Fruit fly (Drosophila melanogaster) whole organism, embryonic: ENCODE results near the gene CG3702.
A peak's percentile ranks its signal among the peaks of the same experiment; 100 is the strongest.

Experiments
- Ada2b ChIP-seq: fragments of 200-800 bp; sonication (Bioruptor generic); IDR thresholded peaks from 2 replicates; pipeline ENCODE4 v1.3.6; 2022; ENCODE audit warnings: missing biosample characterization, missing genetic modification characterization
- CG10209 ChIP-seq: fragments of 200-800 bp; sonication (Bioruptor generic); optimal IDR thresholded peaks from 3 replicates; lab custom pipeline; 2017; ENCODE audit warnings: missing biosample characterization, mild to moderate bottlenecking, missing genetic modification characterization, missing genetic modification reagents
- CG11085 ChIP-seq: fragments of 200-800 bp; sonication (Bioruptor generic); IDR thresholded peaks from 2 replicates; pipeline ENCODE4 v1.3.6; 2022; ENCODE audit warnings: missing biosample characterization, missing genetic modification characterization
- CG12769 ChIP-seq: fragments of 200-800 bp; sonication (Bioruptor generic); optimal IDR thresholded peaks from 2 replicates; lab custom pipeline; 2019; ENCODE audit warnings: missing biosample characterization, mild to moderate bottlenecking, missing genetic modification characterization, moderate library complexity
- CG13894 ChIP-seq: fragments of 200-800 bp; sonication (Bioruptor generic); optimal IDR thresholded peaks from 3 replicates; lab custom pipeline; 2018; ENCODE audit warnings: missing biosample characterization, mild to moderate bottlenecking, missing genetic modification characterization, moderate library complexity
- CG14441 ChIP-seq: fragments of 200-800 bp; sonication (Bioruptor generic); IDR thresholded peaks from 2 replicates; pipeline ENCODE4 v1.3.6; 2022; ENCODE audit warnings: missing biosample characterization, missing genetic modification characterization
- CG15269 ChIP-seq: fragments of 200-800 bp; sonication (Bioruptor generic); optimal IDR thresholded peaks from 2 replicates; lab custom pipeline; 2018; ENCODE audit warnings: missing biosample characterization, mild to moderate bottlenecking, missing genetic modification characterization, moderate library complexity
- CG18599 ChIP-seq: fragments of 200-800 bp; sonication (Bioruptor generic); optimal IDR thresholded peaks from 3 replicates; lab custom pipeline; 2017; ENCODE audit warnings: missing biosample characterization, missing genetic modification characterization, mild to moderate bottlenecking, moderate library complexity, missing genetic modification reagents
- CG2120 ChIP-seq: fragments of 200-800 bp; sonication (Bioruptor generic); optimal IDR thresholded peaks from 3 replicates; lab custom pipeline; 2016; ENCODE audit warnings: missing biosample characterization, missing genetic modification characterization
- CG2202 ChIP-seq: fragments of 200-800 bp; sonication (Bioruptor generic); optimal IDR thresholded peaks from 2 replicates; lab custom pipeline; 2018; ENCODE audit warnings: missing biosample characterization, mild to moderate bottlenecking, missing genetic modification characterization
- CG2889 ChIP-seq: fragments of 200-800 bp; sonication (Bioruptor generic); IDR thresholded peaks from 3 replicates; pipeline ENCODE4 v1.3.6; 2022; ENCODE audit warnings: missing biosample characterization, missing genetic modification characterization
- CG31224 ChIP-seq: fragments of 200-800 bp; sonication (Bioruptor generic); IDR thresholded peaks from 2 replicates; pipeline ENCODE4 v1.3.6; 2022; ENCODE audit warnings: missing biosample characterization, missing genetic modification characterization
- CG33557 ChIP-seq: fragments of 200-800 bp; sonication (Bioruptor generic); optimal IDR thresholded peaks from 2 replicates; lab custom pipeline; 2019; ENCODE audit warnings: missing biosample characterization, mild to moderate bottlenecking, missing genetic modification characterization, moderate library complexity
- CG3726 ChIP-seq: fragments of 200-800 bp; sonication (Bioruptor generic); IDR thresholded peaks from 3 replicates; pipeline ENCODE4, ENCODE4 v1.3.6; 2022; ENCODE audit warnings: missing biosample characterization, missing genetic modification characterization
- CG3847 ChIP-seq: fragments of 200-800 bp; sonication (Bioruptor generic); IDR thresholded peaks from 2 replicates; pipeline ENCODE4 v1.3.6; 2022; ENCODE audit warnings: missing biosample characterization, missing genetic modification characterization
- CG43689 ChIP-seq: fragments of 200-800 bp; sonication (Bioruptor generic); IDR thresholded peaks from 2 replicates; pipeline ENCODE4 v1.3.6; 2022; ENCODE audit warnings: missing biosample characterization, missing genetic modification characterization
- D19B ChIP-seq: fragments of 200-800 bp; sonication (Bioruptor generic); optimal IDR thresholded peaks from 2 replicates; lab custom pipeline; 2017; ENCODE audit warnings: missing biosample characterization, mild to moderate bottlenecking, missing genetic modification characterization
- Dref ChIP-seq: fragments of 200-800 bp; sonication (Bioruptor generic); IDR thresholded peaks from 2 replicates; pipeline ENCODE4 v1.3.6; 2022; ENCODE audit warnings: missing biosample characterization, missing genetic modification characterization
- GATAe ChIP-seq: fragments of 200-800 bp; sonication (Bioruptor generic); conservative IDR thresholded peaks from 2 replicates; pipeline ENCODE4 v1.3.6; 2022; ENCODE audit warnings: missing biosample characterization, missing genetic modification characterization
- Ptx1 ChIP-seq: fragments of 200-800 bp; sonication (Bioruptor generic); IDR thresholded peaks from 2 replicates; pipeline ENCODE4 v1.3.6; 2022; ENCODE audit warnings: missing biosample characterization, missing genetic modification characterization
- Rfx ChIP-seq: fragments of 200-800 bp; sonication (Bioruptor generic); IDR thresholded peaks from 2 replicates; pipeline ENCODE4 v1.3.6; 2022; ENCODE audit warnings: missing biosample characterization, missing genetic modification characterization
- cad ChIP-seq: fragments of >200 bp; optimal IDR thresholded peaks from 2 replicates; lab custom pipeline; 2017; ENCODE audit warnings: missing biosample characterization, missing genetic modification characterization
- cas ChIP-seq: fragments of 200-800 bp; sonication (Bioruptor generic); IDR thresholded peaks from 2 replicates; pipeline ENCODE4 v1.3.6; 2022; ENCODE audit warnings: missing biosample characterization, missing genetic modification characterization
- dysf ChIP-seq: fragments of 200-800 bp; sonication (Bioruptor generic); IDR thresholded peaks from 3 replicates; pipeline ENCODE4 v1.3.6; 2022; ENCODE audit warnings: missing biosample characterization, missing genetic modification characterization
- grau ChIP-seq: fragments of 200-800 bp; optimal IDR thresholded peaks from 3 replicates; lab custom pipeline; 2019; ENCODE audit warnings: missing biosample characterization, mild to moderate bottlenecking, missing genetic modification characterization, moderate library complexity
- jigr1 ChIP-seq: fragments of 200-800 bp; sonication (Bioruptor generic); IDR thresholded peaks from 3 replicates; pipeline ENCODE4 v1.3.6; 2022; ENCODE audit warnings: missing biosample characterization, missing genetic modification characterization
- mirr ChIP-seq: fragments of 200-800 bp; sonication (Bioruptor generic); optimal IDR thresholded peaks from 3 replicates; lab custom pipeline; 2018; ENCODE audit warnings: missing biosample characterization, mild to moderate bottlenecking, missing genetic modification characterization
- oc ChIP-seq: fragments of 200-800 bp; sonication (Bioruptor generic); optimal IDR thresholded peaks from 2 replicates; lab custom pipeline; 2018; ENCODE audit warnings: missing biosample characterization, mild to moderate bottlenecking, missing genetic modification characterization, moderate library complexity
- pan ChIP-seq, 4 experiments: fragments of >200 bp in 3 of 4; fragments of 200-800 bp in 1 of 4; sonication (Bioruptor generic) in 1 of 4; optimal IDR thresholded peaks in 3 of 4; IDR thresholded peaks in 1 of 4; 2 replicates each; pipeline versions ENCODE4 v1.3.6 to Lab custom; 2017 to 2022; ENCODE audit warnings: missing biosample characterization in 2 of 4, missing genetic modification characterization in 2 of 4, mixed read lengths in 1 of 4
- prd ChIP-seq, 3 experiments: fragments of >200 bp in 2 of 3; fragments of 200-800 bp in 1 of 3; sonication (Bioruptor generic) in 1 of 3; optimal IDR thresholded peaks in 2 of 3; IDR thresholded peaks in 1 of 3; 2 replicates in 2 of 3; 3 replicates in 1 of 3; pipeline versions ENCODE4 v1.3.6 to Lab custom; 2017 to 2022; ENCODE audit warnings: missing biosample characterization in 1 of 3, missing genetic modification characterization in 1 of 3
- row ChIP-seq: fragments of 200-800 bp; sonication (Bioruptor generic); IDR thresholded peaks from 3 replicates; pipeline ENCODE4 v1.3.6; 2022; ENCODE audit warnings: missing biosample characterization, missing genetic modification characterization
- sens ChIP-seq: fragments of 200-800 bp; sonication (Bioruptor generic); peaks from one replicate; lab custom pipeline; 2016; ENCODE audit warnings: missing biosample characterization, missing genetic modification characterization
- slbo ChIP-seq: fragments of 200-800 bp; sonication (Bioruptor generic); IDR thresholded peaks from 2 replicates; pipeline ENCODE4 v1.3.6; 2022; ENCODE audit warnings: missing biosample characterization, missing genetic modification characterization
- slp2 ChIP-seq: fragments of 200-800 bp; sonication (Bioruptor generic); optimal IDR thresholded peaks from 2 replicates; lab custom pipeline; 2016; ENCODE audit warnings: missing biosample characterization, missing genetic modification characterization
- sr ChIP-seq: fragments of 200-800 bp; sonication (Bioruptor generic); IDR thresholded peaks from 3 replicates; pipeline ENCODE4 v1.3.6; 2022; ENCODE audit warnings: missing biosample characterization, missing genetic modification characterization
- ttk ChIP-seq: fragments of 200-800 bp; sonication (Bioruptor generic); IDR thresholded peaks from 2 replicates; pipeline ENCODE4 v2.1.2; 2022; ENCODE audit warnings: missing biosample characterization, missing genetic modification characterization
- vnd ChIP-seq: fragments of 200-800 bp; sonication (Bioruptor generic); IDR thresholded peaks from 3 replicates; pipeline ENCODE4 v1.3.6; 2022; ENCODE audit warnings: missing biosample characterization, missing genetic modification characterization; ENCODE audit not compliant: partially characterized antibody
- zfh2 ChIP-seq: fragments of 200-800 bp; sonication (Bioruptor generic); optimal IDR thresholded peaks from 2 replicates; lab custom pipeline; 2016; ENCODE audit warnings: missing biosample characterization, missing genetic modification characterization

Gene CG3702

DNA sequence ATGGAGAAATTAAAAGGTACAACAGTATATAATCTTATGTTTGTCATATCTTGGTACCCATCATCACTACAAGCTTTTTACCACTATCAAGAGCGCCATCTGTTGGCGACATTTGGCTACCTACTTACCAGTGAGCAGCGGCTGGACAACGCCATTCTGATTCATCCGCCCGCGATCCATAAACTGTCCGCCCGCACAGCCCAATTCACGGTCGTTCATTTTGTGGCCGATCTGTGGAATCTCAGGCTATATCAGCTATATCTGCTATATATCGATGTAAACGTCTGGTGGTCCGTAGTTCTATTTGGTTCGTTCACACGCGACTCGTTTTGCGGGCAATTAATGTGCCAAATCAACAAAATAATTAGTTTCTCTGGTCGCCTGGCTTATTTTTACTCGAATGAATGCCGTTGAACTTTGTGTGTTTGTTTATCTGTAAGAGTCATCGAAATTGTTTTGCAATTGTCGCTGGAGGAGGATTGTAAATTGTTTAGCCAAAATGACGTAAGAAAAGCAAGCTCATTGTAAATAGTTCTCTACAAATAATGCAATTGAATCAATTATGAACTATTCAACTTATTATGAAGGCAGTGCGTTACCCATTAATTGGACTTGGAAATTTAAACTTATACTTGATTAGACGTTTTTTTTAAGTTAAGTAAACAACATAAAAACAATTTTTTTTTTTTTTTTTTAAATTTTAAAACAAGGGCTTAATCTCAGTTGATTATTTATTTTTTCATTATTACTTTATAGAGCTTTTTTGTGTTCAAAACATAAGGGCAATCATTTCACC lies 30.4 kb downstream of the CG3702 start (continued):
- TF ChIP-seq D19B (peak; percentile 55), CG13894 (tag; lab: Kevin White, UChicago) (peak; percentile 76), CG33557 (GFP tag; lab: Kevin White, UChicago) (no peak), sr (GFP tag; lab: Robert Waterston, UW) (peak; percentile 52; the same call in 1 of the 3 replicates), CG2202 (no peak), cas (no peak), oc (no peak), CG43689 (GFP tag; lab: Robert Waterston, UW) (no peak), CG3726 (GFP tag; lab: Robert Waterston, UW) (no peak)
- TF ChIP-seq, all 482 proteins: peak for 16

DNA sequence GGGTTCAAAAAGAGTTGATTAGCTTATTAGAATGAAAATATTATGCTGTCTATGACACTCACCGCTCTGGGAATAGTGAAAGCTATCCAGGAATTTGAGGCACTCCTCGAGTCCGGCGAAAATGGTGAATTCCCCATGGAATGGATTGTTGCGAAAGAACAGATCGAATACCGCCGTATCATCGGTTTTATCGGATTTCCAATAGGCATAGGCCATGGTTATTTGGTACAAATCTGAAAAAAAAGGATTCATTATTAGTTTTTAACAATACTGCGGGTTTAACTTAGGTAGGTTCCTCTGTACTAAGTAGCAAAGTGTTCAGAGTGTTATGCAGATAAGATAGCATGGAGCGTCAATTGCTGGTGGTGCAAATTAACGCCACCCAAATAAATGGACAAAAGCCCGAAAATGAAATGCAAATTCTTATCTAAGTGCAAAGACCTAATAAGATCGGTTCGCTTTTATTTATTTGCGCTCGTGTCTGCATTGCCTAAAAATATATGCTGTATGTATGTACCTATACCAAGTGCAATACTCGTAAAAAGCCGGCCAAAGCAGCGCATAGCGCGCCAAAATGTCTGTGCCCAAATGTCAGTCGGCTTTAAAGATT lies 31.1 kb downstream of the CG3702 start:
- peak; percentile 18 for TF ChIP-seq CG15269 (tag; lab: Kevin White, UChicago)
- TF ChIP-seq CG12769 (tag; lab: Kevin White, UChicago): peak; percentile 23
- no peak for TF ChIP-seq pan (optimal IDR thresholded peaks at IDR 0.05; lab: Kevin White, UChicago)
- peak in 1 of 2 experiments; percentile 25 for TF ChIP-seq pan (GFP tag; optimal IDR thresholded peaks at IDR 0.05 in 1 of 2, IDR thresholded peaks at IDR 0.05 in 1 of 2)
- TF ChIP-seq GATAe (GFP tag; lab: Robert Waterston, UW): peak; percentile 47; the same call in 1 of the 2 replicates
- TF ChIP-seq CG31224 (GFP tag; lab: Robert Waterston, UW): no peak
- peak; percentile 17 for TF ChIP-seq mirr (GFP tag; lab: Kevin White, UChicago)
- 0 out of 2 replicates have a peak, but pooled peaks have one; percentile 15 for TF ChIP-seq ttk (GFP tag; lab: Robert Waterston, UW)
- TF ChIP-seq CG14441: peak; percentile 39; the same call in 1 of the 2 replicates
- 0 out of 3 replicates have a peak, but pooled peaks have one; percentile 37 for TF ChIP-seq CG2889
- peak; percentile 12 for TF ChIP-seq CG18599 (GFP tag; lab: Kevin White, UChicago)
- TF ChIP-seq row (GFP tag; lab: Robert Waterston, UW): peak; percentile 67
- TF ChIP-seq CG3847: peak; percentile 17; the same call in 1 of the 2 replicates
- no peak for TF ChIP-seq prd (optimal IDR thresholded peaks at IDR 0.05; lab: Kevin White, UChicago)
- TF ChIP-seq prd (GFP tag; IDR thresholded peaks at IDR 0.05; lab: Robert Waterston, UW): 0 out of 3 replicates have a peak, but pooled peaks have one; percentile 40
- no peak for TF ChIP-seq CG11085
- no peak for TF ChIP-seq slp2 (GFP tag; lab: Kevin White, UChicago)
- 0 out of 2 replicates have a peak, but pooled peaks have one; percentile 4 for TF ChIP-seq Rfx (GFP tag; lab: Robert Waterston, UW)
- no peak for TF ChIP-seq jigr1 (GFP tag; lab: Robert Waterston, UW)
- TF ChIP-seq zfh2 (GFP tag; lab: Kevin White, UChicago): peak; percentile 3
- TF ChIP-seq slbo (GFP tag; lab: Robert Waterston, UW): peak; percentile 47; the same call in 1 of the 2 replicates
- 0 out of 2 replicates have a peak, but pooled peaks have one; percentile 15 for TF ChIP-seq Ptx1 (GFP tag; lab: Robert Waterston, UW)
- TF ChIP-seq cad (GFP tag; lab: Kevin White, UChicago): no peak
- 0 out of 2 replicates have a peak, but pooled peaks have one; percentile 22 for TF ChIP-seq Ada2b (GFP tag; lab: Robert Waterston, UW)
- TF ChIP-seq sens (GFP tag; lab: Kevin White, UChicago): peak; percentile 29
- peak; percentile 29; the same call in 1 of the 3 replicates for TF ChIP-seq dysf (GFP tag; lab: Robert Waterston, UW)
- TF ChIP-seq CG2120: peak; percentile 43
- no peak for TF ChIP-seq vnd (GFP tag; lab: Robert Waterston, UW)
- no peak for TF ChIP-seq Dref (GFP tag; lab: Robert Waterston, UW)
- peak; percentile 6 for TF ChIP-seq CG10209
- peak; percentile 69 for TF ChIP-seq grau (tag; lab: Kevin White, UChicago)
